Fruit fly (Drosophila melanogaster) Kc167 (cell line): Measurements from ENCODE around the gene CG8675.

Source experiments
- Myc ChIP-seq: fragments of >200 bp; optimal IDR thresholded peaks from 2 replicates; lab custom pipeline; 2017; ENCODE audit warnings: missing external identifiers
- Sin3A ChIP-seq: fragments of >200 bp; optimal IDR thresholded peaks from 2 replicates; lab custom pipeline; 2018; ENCODE audit warnings: missing external identifiers
- h ChIP-seq: fragments of >200 bp; optimal IDR thresholded peaks from 3 replicates; lab custom pipeline; 2018; ENCODE audit warnings: missing external identifiers
- insv ChIP-seq: fragments of >200 bp; optimal IDR thresholded peaks from 3 replicates; lab custom pipeline; 2018; ENCODE audit warnings: missing external identifiers
- psq ChIP-seq: fragments of >200 bp; optimal IDR thresholded peaks from 2 replicates; lab custom pipeline; 2017; ENCODE audit warnings: missing external identifiers

dm6 chrX:17290960-17291432 lies 41.7 kb upstream of the CG8675 start:
- TF ChIP-seq h (lab: Kevin White, UChicago): no peak
- TF ChIP-seq psq (lab: Kevin White, UChicago): no peak
- TF ChIP-seq Myc (lab: Kevin White, UChicago): no peak
- TF ChIP-seq Sin3A: no peak
- no peak for TF ChIP-seq insv (lab: Kevin White, UChicago)
